Worm (Caenorhabditis elegans) whole organism, L1 larva: Measurements from ENCODE around the gene cfz-2.
A peak's percentile ranks its signal among the peaks of the same experiment; 100 is the strongest.

Source experiments
- C34B4.2 ChIP-seq: sonication (generic microtip); optimal IDR thresholded peaks from 2 replicates; lab custom pipeline; 2017; ENCODE audit warnings: mild to moderate bottlenecking, missing genetic modification characterization, missing compliant biosample characterization
- F16B12.6 ChIP-seq: fragments of 150-350 bp; optimal IDR thresholded peaks from 2 replicates; lab custom pipeline; 2014; ENCODE audit warnings: missing biosample characterization, missing genetic modification characterization
- Y116A8C.19 ChIP-seq: sonication (generic microtip); optimal IDR thresholded peaks from 2 replicates; lab custom pipeline; 2016; ENCODE audit warnings: missing compliant biosample characterization, missing genetic modification characterization, borderline replicate concordance
- alr-1 ChIP-seq: fragments of 200-800 bp; sonication (Bioruptor generic); optimal IDR thresholded peaks from 2 replicates; lab custom pipeline; 2018; ENCODE audit warnings: borderline replicate concordance, mild to moderate bottlenecking, missing genetic modification characterization, missing compliant biosample characterization
- aly-2 ChIP-seq: fragments of 150-350 bp; optimal IDR thresholded peaks from 2 replicates; lab custom pipeline; 2014; ENCODE audit warnings: missing biosample characterization, missing genetic modification characterization
- ama-1 ChIP-seq: fragments of 150-350 bp; optimal IDR thresholded peaks from 2 replicates; lab custom pipeline; 2014
- ceh-88 ChIP-seq: fragments of 200-800 bp; sonication (Bioruptor generic); IDR thresholded peaks from 2 replicates; pipeline ENCODE4 v1.3.6; 2022; ENCODE audit warnings: missing genetic modification characterization, missing compliant biosample characterization
- ceh-90 ChIP-seq: sonication (generic microtip); optimal IDR thresholded peaks from 2 replicates; lab custom pipeline; 2016; ENCODE audit warnings: missing genetic modification characterization, missing compliant biosample characterization
- ces-1 ChIP-seq: fragments of 150-350 bp; optimal IDR thresholded peaks from 2 replicates; lab custom pipeline; 2014; ENCODE audit warnings: missing biosample characterization, missing genetic modification reagents, missing genetic modification characterization
- efl-1 ChIP-seq, 4 experiments: fragments of 150-350 bp; optimal IDR thresholded peaks in 3 of 4; peaks in 1 of 4; 1 replicate in 1 of 4; 2 replicates in 3 of 4; lab custom pipeline; 2014; ENCODE audit warnings: missing biosample characterization in 2 of 4, missing genetic modification characterization in 2 of 4, missing genetic modification reagents in 2 of 4
- egl-13 ChIP-seq: sonication (generic microtip); optimal IDR thresholded peaks from 2 replicates; lab custom pipeline; 2016; ENCODE audit warnings: missing genotype, missing genetic modification reagents, missing genetic modification characterization, missing compliant biosample characterization
- egl-27 ChIP-seq, 2 experiments: fragments of 150-350 bp in 1 of 2; sonication (generic microtip); optimal IDR thresholded peaks; 3 replicates each; lab custom pipeline; 2017 to 2018; ENCODE audit warnings: missing biosample characterization in 2 of 2, missing genetic modification characterization in 2 of 2, missing genetic modification reagents in 2 of 2
- elt-2 ChIP-seq: sonication (generic microtip); optimal IDR thresholded peaks from 2 replicates; lab custom pipeline; 2016; ENCODE audit warnings: missing genetic modification characterization, mild to moderate bottlenecking, inconsistent platforms, missing compliant biosample characterization, missing genetic modification reagents
- ets-5 ChIP-seq: fragments of 200-800 bp; sonication (Bioruptor generic); IDR thresholded peaks from 2 replicates; pipeline ENCODE4 v1.3.6; 2022; ENCODE audit warnings: missing genetic modification characterization, missing compliant biosample characterization
- fkh-10 ChIP-seq: sonication (generic microtip); optimal IDR thresholded peaks from 2 replicates; lab custom pipeline; 2017; ENCODE audit warnings: missing biosample characterization, missing genetic modification reagents, missing genetic modification characterization
- fkh-4 ChIP-seq: sonication (generic microtip); optimal IDR thresholded peaks from 2 replicates; lab custom pipeline; 2016; ENCODE audit warnings: missing compliant biosample characterization, missing genetic modification characterization, borderline replicate concordance
- fkh-8 ChIP-seq: sonication (generic microtip); optimal IDR thresholded peaks from 2 replicates; lab custom pipeline; 2016; ENCODE audit warnings: mild to moderate bottlenecking, missing genetic modification characterization, missing compliant biosample characterization
- grh-1 ChIP-seq: fragments of 200-800 bp; sonication (Bioruptor generic); IDR thresholded peaks from 2 replicates; pipeline ENCODE4 v1.3.6; 2022; ENCODE audit warnings: missing genetic modification reagents, missing genetic modification characterization, missing compliant biosample characterization
- hlh-17 ChIP-seq: fragments of 200-800 bp; sonication (Bioruptor generic); optimal IDR thresholded peaks from 2 replicates; lab custom pipeline; 2018; ENCODE audit warnings: missing genetic modification characterization, mild to moderate bottlenecking, missing compliant biosample characterization, moderate library complexity, borderline replicate concordance
- hlh-4 ChIP-seq: sonication (generic microtip); optimal IDR thresholded peaks from 2 replicates; lab custom pipeline; 2016; ENCODE audit warnings: mild to moderate bottlenecking, missing genetic modification characterization, missing compliant biosample characterization
- hpl-2 ChIP-seq: fragments of 150-350 bp; optimal IDR thresholded peaks from 2 replicates; lab custom pipeline; 2014; ENCODE audit warnings: missing biosample characterization, missing genetic modification reagents, missing genetic modification characterization
- isw-1 ChIP-seq: fragments of 200-800 bp; sonication (Bioruptor generic); IDR thresholded peaks from 2 replicates; pipeline ENCODE4 v1.3.6; 2022; ENCODE audit warnings: missing genetic modification characterization, missing compliant biosample characterization
- jun-1 ChIP-seq: fragments of 150-350 bp; optimal IDR thresholded peaks from 2 replicates; lab custom pipeline; 2014; ENCODE audit warnings: missing biosample characterization, missing genetic modification reagents, missing genetic modification characterization
- lin-13 ChIP-seq: fragments of 150-350 bp; optimal IDR thresholded peaks from 2 replicates; lab custom pipeline; 2014; ENCODE audit warnings: missing biosample characterization, missing genetic modification reagents, missing genetic modification characterization
- lin-15B ChIP-seq: fragments of 150-350 bp; sonication (generic microtip); optimal IDR thresholded peaks from 3 replicates; lab custom pipeline; 2014; ENCODE audit warnings: missing biosample characterization, missing genetic modification characterization
- lin-39 ChIP-seq: fragments of 150-350 bp; optimal IDR thresholded peaks from 2 replicates; lab custom pipeline; 2014; ENCODE audit warnings: missing biosample characterization, missing genetic modification reagents, missing genetic modification characterization
- lir-3 ChIP-seq: sonication (generic microtip); optimal IDR thresholded peaks from 2 replicates; lab custom pipeline; 2016; ENCODE audit warnings: mild to moderate bottlenecking, missing genetic modification characterization, moderate library complexity, missing compliant biosample characterization; ENCODE audit not compliant: poor library complexity
- lsy-2 ChIP-seq, 2 experiments: fragments of 150-350 bp; optimal IDR thresholded peaks; 2 replicates each; lab custom pipeline; 2014; ENCODE audit warnings: missing biosample characterization in 2 of 2, missing genetic modification characterization in 2 of 2
- mdl-1 ChIP-seq, 2 experiments: fragments of 150-350 bp; optimal IDR thresholded peaks; 2 replicates each; lab custom pipeline; 2014 to 2017; ENCODE audit warnings: missing biosample characterization in 2 of 2, missing genetic modification characterization in 2 of 2, inconsistent platforms in 1 of 2
- mef-2 ChIP-seq: fragments of 150-350 bp; optimal IDR thresholded peaks from 2 replicates; lab custom pipeline; 2014; ENCODE audit warnings: missing biosample characterization, missing genetic modification characterization
- mep-1 ChIP-seq: fragments of 150-350 bp; optimal IDR thresholded peaks from 2 replicates; lab custom pipeline; 2014; ENCODE audit warnings: missing biosample characterization, missing genetic modification characterization
- nhr-12 ChIP-seq: sonication (generic microtip); optimal IDR thresholded peaks from 2 replicates; lab custom pipeline; 2017; ENCODE audit warnings: missing biosample characterization, missing genetic modification characterization
- nhr-28 ChIP-seq: fragments of 150-350 bp; optimal IDR thresholded peaks from 2 replicates; lab custom pipeline; 2014; ENCODE audit warnings: missing biosample characterization, missing genetic modification characterization
- nhr-47 ChIP-seq: sonication (generic microtip); optimal IDR thresholded peaks from 2 replicates; lab custom pipeline; 2016; ENCODE audit warnings: mild to moderate bottlenecking, missing genetic modification characterization, moderate library complexity, missing compliant biosample characterization
- nhr-76 ChIP-seq: sonication (generic microtip); optimal IDR thresholded peaks from 2 replicates; lab custom pipeline; 2017; ENCODE audit warnings: missing biosample characterization, missing genetic modification characterization
- nhr-84 ChIP-seq: sonication (generic microtip); optimal IDR thresholded peaks from 2 replicates; lab custom pipeline; 2017; ENCODE audit warnings: missing biosample characterization, missing genetic modification characterization
- nhr-85 ChIP-seq: sonication (generic microtip); peaks from one replicate; lab custom pipeline; 2016; ENCODE audit warnings: missing genetic modification characterization, inconsistent platforms, missing compliant biosample characterization
- nhr-90 ChIP-seq: sonication (generic microtip); optimal IDR thresholded peaks from 2 replicates; lab custom pipeline; 2016; ENCODE audit warnings: mild to moderate bottlenecking, missing genetic modification characterization, missing compliant biosample characterization; ENCODE audit not compliant: poor library complexity
- rnt-1 ChIP-seq: sonication (generic microtip); optimal IDR thresholded peaks from 2 replicates; lab custom pipeline; 2016; ENCODE audit warnings: mild to moderate bottlenecking, missing genetic modification characterization, moderate library complexity, missing compliant biosample characterization
- snpc-4 ChIP-seq: fragments of 150-350 bp; optimal IDR thresholded peaks from 2 replicates; lab custom pipeline; 2014; ENCODE audit warnings: missing biosample characterization, missing genetic modification characterization
- snu-23 ChIP-seq: sonication (generic microtip); optimal IDR thresholded peaks from 2 replicates; lab custom pipeline; 2016; ENCODE audit warnings: missing genetic modification characterization, missing compliant biosample characterization
- sox-4 ChIP-seq: sonication (generic microtip); optimal IDR thresholded peaks from 2 replicates; lab custom pipeline; 2016; ENCODE audit warnings: missing genetic modification characterization, missing compliant biosample characterization
- sup-37 ChIP-seq: fragments of 200-800 bp; sonication (Bioruptor generic); optimal IDR thresholded peaks from 2 replicates; lab custom pipeline; 2018; ENCODE audit warnings: mild to moderate bottlenecking, missing genetic modification characterization, missing compliant biosample characterization
- tbx-2 ChIP-seq: sonication (generic microtip); optimal IDR thresholded peaks from 2 replicates; lab custom pipeline; 2016; ENCODE audit warnings: missing genetic modification characterization, missing compliant biosample characterization
- tlp-1 ChIP-seq: fragments of 150-350 bp; optimal IDR thresholded peaks from 2 replicates; lab custom pipeline; 2014; ENCODE audit warnings: missing biosample characterization, missing genetic modification characterization
- unc-130 ChIP-seq: fragments of 150-350 bp; optimal IDR thresholded peaks from 2 replicates; lab custom pipeline; 2017; ENCODE audit warnings: missing biosample characterization, missing genetic modification characterization, inconsistent platforms
- unc-86 ChIP-seq: sonication (generic microtip); optimal IDR thresholded peaks from 2 replicates; lab custom pipeline; 2016; ENCODE audit warnings: missing genetic modification characterization, missing compliant biosample characterization
- unc-98 ChIP-seq: fragments of 200-800 bp; sonication (Bioruptor generic); IDR thresholded peaks from 2 replicates; pipeline ENCODE4 v1.3.6; 2022; ENCODE audit warnings: missing genetic modification characterization, missing compliant biosample characterization
- xbp-1 ChIP-seq: sonication (generic microtip); optimal IDR thresholded peaks from 2 replicates; lab custom pipeline; 2016; ENCODE audit warnings: missing genetic modification characterization, missing compliant biosample characterization
- zag-1 ChIP-seq: fragments of 150-350 bp; optimal IDR thresholded peaks from 2 replicates; lab custom pipeline; 2014; ENCODE audit warnings: missing biosample characterization, missing genetic modification characterization
- ztf-11 ChIP-seq, 2 experiments: sonication (generic microtip); optimal IDR thresholded peaks; 2 replicates each; lab custom pipeline; 2016 to 2017; ENCODE audit warnings: missing genetic modification characterization in 2 of 2, missing biosample characterization in 1 of 2, missing compliant biosample characterization in 1 of 2
- ztf-4 ChIP-seq: fragments of 150-350 bp; optimal IDR thresholded peaks from 2 replicates; lab custom pipeline; 2014; ENCODE audit warnings: missing biosample characterization, missing genetic modification characterization

Gene cfz-2

DNA sequence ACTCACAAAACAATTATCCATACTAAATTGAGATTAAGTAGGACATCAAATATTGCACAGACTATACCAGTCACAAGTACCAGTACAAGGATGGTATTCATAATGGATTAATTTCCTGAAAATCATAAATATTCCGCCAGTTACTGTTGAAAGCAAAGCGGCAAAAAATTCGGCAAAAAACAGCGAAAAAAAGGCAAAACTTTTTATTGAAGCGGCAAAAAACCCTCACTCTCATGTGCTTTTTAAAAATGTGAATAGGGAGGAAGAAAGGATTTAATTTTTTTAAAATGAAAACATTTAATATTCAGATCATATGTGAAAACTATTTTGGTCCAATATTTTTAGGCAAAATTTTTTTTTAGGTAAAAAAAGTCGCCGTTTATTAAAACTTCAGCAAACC is 26.1 kb upstream of the cfz-2 start, which contains the start of gene srbc-29 (continued):
- TF ChIP-seq sup-37 (GFP tag; lab: Kevin White, UChicago) = no peak
- TF ChIP-seq isw-1 (GFP tag; lab: Robert Waterston, UW) = no peak
- TF ChIP-seq rnt-1 = no peak
- TF ChIP-seq hpl-2 = no peak

DNA sequence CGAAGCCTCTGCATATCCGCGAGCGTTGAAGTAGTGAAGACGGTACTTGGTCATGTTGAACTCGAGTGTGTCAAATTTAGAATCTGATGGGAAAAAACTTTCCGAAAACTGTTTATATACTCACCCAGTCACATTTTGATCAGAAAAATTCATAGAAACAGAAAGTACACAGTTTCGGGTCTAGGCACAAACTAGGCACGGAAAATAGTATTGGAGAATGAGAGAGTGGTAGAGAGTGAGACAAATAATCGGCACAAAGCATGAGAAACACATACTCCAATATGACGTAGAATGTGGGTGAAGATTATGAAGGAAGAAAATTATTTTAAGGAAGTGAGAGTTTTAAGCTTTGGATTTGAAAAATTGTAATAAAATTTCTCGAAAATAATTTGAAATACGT is 23.8 kb upstream of the cfz-2 start, which contains the start of gene gst-33:
Gene gst-33 (minus strand): TSS at position 127 of the 400 bp plus-strand sequence.
- TF ChIP-seq lir-3 (tag; lab: Kevin White, UChicago) = no peak
- no peak for TF ChIP-seq F16B12.6 (tag; lab: Kevin White, UChicago)
- no peak for TF ChIP-seq nhr-12 (tag; lab: Kevin White, UChicago)
- peak; percentile 20 to 33 for TF ChIP-seq efl-1 (optimal IDR thresholded peaks at IDR 0.05; lab: Kevin White, UChicago)
- peak in 1 of 2 experiments; percentile 85 for TF ChIP-seq efl-1 (GFP tag; optimal IDR thresholded peaks at IDR 0.05 in 1 of 2; lab: Kevin White, UChicago)
- no peak for TF ChIP-seq lin-13
- TF ChIP-seq aly-2 (tag; lab: Kevin White, UChicago) = no peak
- no peak for TF ChIP-seq unc-130 (tag; lab: Kevin White, UChicago)
- TF ChIP-seq nhr-76 (tag; lab: Kevin White, UChicago) = no peak
- no peak for TF ChIP-seq xbp-1 (tag; lab: Kevin White, UChicago)
- TF ChIP-seq C34B4.2 (tag; lab: Kevin White, UChicago) = no peak
- TF ChIP-seq fkh-8 (tag; lab: Kevin White, UChicago) = no peak
- no peak for TF ChIP-seq alr-1
- TF ChIP-seq jun-1 (tag; lab: Kevin White, UChicago) = no peak
- no peak for TF ChIP-seq lsy-2 (tag; optimal IDR thresholded peaks at IDR 0.05; lab: Kevin White, UChicago)
- no peak for TF ChIP-seq sox-4
- TF ChIP-seq hlh-4 (tag; lab: Kevin White, UChicago) = no peak
- no peak for TF ChIP-seq tbx-2 (tag; lab: Kevin White, UChicago)
- no peak for TF ChIP-seq ztf-11 (tag; optimal IDR thresholded peaks at IDR 0.05; lab: Kevin White, UChicago)
- TF ChIP-seq tlp-1 = no peak
- TF ChIP-seq fkh-10 (GFP tag; lab: Kevin White, UChicago) = no peak
- peak in 1 of 2 experiments; percentile 28 for TF ChIP-seq mdl-1 (tag; optimal IDR thresholded peaks at IDR 0.05; lab: Kevin White, UChicago)
- TF ChIP-seq mep-1 (tag; lab: Kevin White, UChicago) = no peak
- TF ChIP-seq fkh-4 (tag; lab: Kevin White, UChicago) = no peak
- TF ChIP-seq ets-5 (GFP tag; lab: Robert Waterston, UW) = no peak
- TF ChIP-seq ztf-4 (tag; lab: Kevin White, UChicago) = no peak
- TF ChIP-seq rnt-1 = no peak
- TF ChIP-seq hlh-17 (GFP tag; lab: Kevin White, UChicago) = no peak
- TF ChIP-seq ces-1 (GFP tag; lab: Kevin White, UChicago) = no peak
- no peak for TF ChIP-seq nhr-47 (tag; lab: Kevin White, UChicago)
- no peak for TF ChIP-seq lin-15B (tag; lab: Kevin White, UChicago)
- TF ChIP-seq snpc-4 (tag; lab: Kevin White, UChicago) = no peak
- no peak for TF ChIP-seq ceh-90 (tag; lab: Kevin White, UChicago)
- no peak for TF ChIP-seq nhr-28 (tag; lab: Kevin White, UChicago)
- no peak for TF ChIP-seq unc-86 (tag; lab: Kevin White, UChicago)
- TF ChIP-seq ceh-88 (GFP tag; lab: Robert Waterston, UW) = no peak
- no peak for TF ChIP-seq hpl-2
- TF ChIP-seq snu-23 (GFP tag; lab: Kevin White, UChicago) = peak; percentile 51
- TF ChIP-seq elt-2 = peak; percentile 69
- no peak for TF ChIP-seq lin-39 (tag; lab: Kevin White, UChicago)
- TF ChIP-seq nhr-90 (tag; lab: Kevin White, UChicago) = peak; percentile 40
- TF ChIP-seq grh-1 = no peak
- no peak for TF ChIP-seq zag-1 (tag; lab: Kevin White, UChicago)
- no peak for TF ChIP-seq mef-2 (tag; lab: Kevin White, UChicago)
- TF ChIP-seq nhr-85 (tag; lab: Kevin White, UChicago) = peak; percentile 80
- TF ChIP-seq unc-98 (GFP tag; lab: Robert Waterston, UW) = no peak
- no peak for TF ChIP-seq egl-13
- TF ChIP-seq ama-1 (lab: Kevin White, UChicago) = no peak
- TF ChIP-seq Y116A8C.19 (tag; lab: Kevin White, UChicago) = no peak
- TF ChIP-seq nhr-84 (tag; lab: Kevin White, UChicago) = no peak
- TF ChIP-seq isw-1 (GFP tag; lab: Robert Waterston, UW) = no peak
- TF ChIP-seq egl-27 (tag; optimal IDR thresholded peaks at IDR 0.05; lab: Kevin White, UChicago) = no peak
